Worm (Caenorhabditis elegans) whole organism, L4 larva: ENCODE results near the gene tcl-2.
A peak's percentile ranks its signal among the peaks of the same experiment; 100 is the strongest.

Experiments used
- F37D6.2 ChIP-seq: sonication (generic microtip); optimal IDR thresholded peaks from 2 replicates; lab custom pipeline; 2016; ENCODE audit warnings: mild to moderate bottlenecking, missing genetic modification characterization, missing compliant biosample characterization
- F44E2.7 ChIP-seq: fragments of 200-800 bp; sonication (Bioruptor generic); IDR thresholded peaks from 2 replicates; pipeline ENCODE4 v2.1.2; 2022; ENCODE audit warnings: missing genetic modification characterization, missing compliant biosample characterization
- R02D3.7 ChIP-seq: fragments of 150-350 bp; sonication (generic microtip); optimal IDR thresholded peaks from 3 replicates; lab custom pipeline; 2014; ENCODE audit warnings: missing biosample characterization, missing genetic modification characterization
- T26A8.4 ChIP-seq: fragments of 200-800 bp; sonication (Bioruptor generic); IDR thresholded peaks from 2 replicates; pipeline ENCODE4 v1.3.6; 2022; ENCODE audit warnings: missing genetic modification characterization, missing compliant biosample characterization
- Y105C5A.15 ChIP-seq: fragments of 200-800 bp; sonication (Bioruptor generic); IDR thresholded peaks from 2 replicates; pipeline ENCODE4 v1.3.6; 2022; ENCODE audit warnings: missing genetic modification characterization, missing compliant biosample characterization
- Y5F2A.4 ChIP-seq: fragments of 200-800 bp; sonication (Bioruptor generic); optimal IDR thresholded peaks from 2 replicates; lab custom pipeline; 2018; ENCODE audit warnings: mild to moderate bottlenecking, missing genetic modification characterization, missing compliant biosample characterization
- ZK546.5 ChIP-seq, 2 experiments: sonication (generic microtip); optimal IDR thresholded peaks; 2 replicates each; lab custom pipeline; 2017; ENCODE audit warnings: missing biosample characterization in 2 of 2, missing genetic modification characterization in 2 of 2
- aha-1 ChIP-seq: fragments of 150-350 bp; peaks from one replicate; lab custom pipeline; 2014; ENCODE audit warnings: missing biosample characterization, missing genetic modification characterization
- ama-1 ChIP-seq: fragments of 150-350 bp; optimal IDR thresholded peaks from 2 replicates; lab custom pipeline; 2014; ENCODE audit warnings: inconsistent platforms, mixed read lengths
- arid-1 ChIP-seq: fragments of 200-800 bp; sonication (Bioruptor generic); conservative IDR thresholded peaks from 2 replicates; pipeline ENCODE4 v1.3.6; 2022; ENCODE audit warnings: missing genetic modification reagents, missing genetic modification characterization, missing compliant biosample characterization
- ceh-28 ChIP-seq: fragments of 150-350 bp; optimal IDR thresholded peaks from 2 replicates; lab custom pipeline; 2014; ENCODE audit warnings: missing biosample characterization, missing genetic modification reagents, missing genetic modification characterization
- ceh-62 ChIP-seq: sonication (generic microtip); optimal IDR thresholded peaks from 2 replicates; lab custom pipeline; 2017; ENCODE audit warnings: missing biosample characterization, missing genetic modification characterization
- cey-2 ChIP-seq: sonication (generic microtip); optimal IDR thresholded peaks from 3 replicates; lab custom pipeline; 2017; ENCODE audit warnings: missing genetic modification characterization, mild to moderate bottlenecking, missing compliant biosample characterization, antibody characterized with exemption, borderline replicate concordance; ENCODE audit not compliant: insufficient read depth
- daf-12 ChIP-seq: fragments of 150-350 bp; optimal IDR thresholded peaks from 2 replicates; lab custom pipeline; 2014; ENCODE audit warnings: missing biosample characterization, missing genetic modification reagents, missing genetic modification characterization
- daf-16 ChIP-seq, 3 experiments: sonication (generic microtip); optimal IDR thresholded peaks; 2 replicates each; lab custom pipeline; 2016 to 2017; ENCODE audit warnings: missing genetic modification characterization in 3 of 3, missing genetic modification reagents in 3 of 3, mild to moderate bottlenecking in 2 of 3, missing compliant biosample characterization in 2 of 3, missing biosample characterization in 1 of 3, moderate library complexity in 1 of 3
- daf-19 ChIP-seq: fragments of 200-800 bp; sonication (Bioruptor generic); conservative IDR thresholded peaks from 2 replicates; pipeline ENCODE4 v1.3.6; 2022; ENCODE audit warnings: missing genetic modification characterization, missing compliant biosample characterization
- dmd-6 ChIP-seq: fragments of 200-800 bp; sonication (Bioruptor generic); IDR thresholded peaks from 2 replicates; pipeline ENCODE4 v1.3.6; 2022; ENCODE audit warnings: missing genetic modification reagents, missing genetic modification characterization, missing compliant biosample characterization
- duxl-1 ChIP-seq: sonication (generic microtip); optimal IDR thresholded peaks from 2 replicates; lab custom pipeline; 2016; ENCODE audit warnings: mild to moderate bottlenecking, missing genetic modification characterization, moderate library complexity, missing compliant biosample characterization; ENCODE audit not compliant: poor library complexity
- egl-27 ChIP-seq: sonication (generic microtip); optimal IDR thresholded peaks from 3 replicates; lab custom pipeline; 2017; ENCODE audit warnings: missing biosample characterization, missing genetic modification reagents, missing genetic modification characterization
- egl-43 ChIP-seq: fragments of 200-800 bp; sonication (Bioruptor generic); IDR thresholded peaks from 2 replicates; pipeline ENCODE4 v1.3.6; 2022; ENCODE audit warnings: missing genetic modification reagents, missing genetic modification characterization, missing compliant biosample characterization
- fkh-10 ChIP-seq: fragments of 150-350 bp; optimal IDR thresholded peaks from 2 replicates; lab custom pipeline; 2014; ENCODE audit warnings: missing biosample characterization, missing genetic modification reagents, missing genetic modification characterization
- fos-1 ChIP-seq: fragments of 150-350 bp; optimal IDR thresholded peaks from 2 replicates; lab custom pipeline; 2014; ENCODE audit warnings: missing biosample characterization, missing genetic modification characterization
- gei-8 ChIP-seq: fragments of 200-800 bp; sonication (Bioruptor generic); optimal IDR thresholded peaks from 2 replicates; lab custom pipeline; 2018; ENCODE audit warnings: mild to moderate bottlenecking, missing genetic modification characterization, missing compliant biosample characterization
- hif-1 ChIP-seq, 2 experiments: sonication (generic microtip); optimal IDR thresholded peaks; 2 replicates each; lab custom pipeline; 2016 to 2017; ENCODE audit warnings: missing compliant biosample characterization in 2 of 2, missing genetic modification characterization in 2 of 2, missing genetic modification reagents in 2 of 2, missing genotype in 2 of 2, mild to moderate bottlenecking in 1 of 2
- hlh-11 ChIP-seq: fragments of 200-800 bp; sonication (Bioruptor generic); optimal IDR thresholded peaks from 2 replicates; lab custom pipeline; 2018; ENCODE audit warnings: mild to moderate bottlenecking, missing genetic modification characterization, missing compliant biosample characterization
- lin-13 ChIP-seq: fragments of 150-350 bp; optimal IDR thresholded peaks from 2 replicates; lab custom pipeline; 2014; ENCODE audit warnings: missing biosample characterization, missing genetic modification reagents, missing genetic modification characterization
- lin-15B ChIP-seq: fragments of 150-350 bp; sonication (generic microtip); optimal IDR thresholded peaks from 3 replicates; lab custom pipeline; 2014; ENCODE audit warnings: missing biosample characterization, missing genetic modification characterization
- lir-3 ChIP-seq: sonication (generic microtip); optimal IDR thresholded peaks from 2 replicates; lab custom pipeline; 2016; ENCODE audit warnings: mild to moderate bottlenecking, missing genetic modification characterization, missing compliant biosample characterization
- madf-9 ChIP-seq: fragments of 200-800 bp; sonication (Bioruptor generic); conservative IDR thresholded peaks from 2 replicates; pipeline ENCODE4 v1.3.6; 2022; ENCODE audit warnings: missing genetic modification reagents, missing genetic modification characterization, missing compliant biosample characterization
- mes-2 ChIP-seq: sonication (generic microtip); optimal IDR thresholded peaks from 2 replicates; lab custom pipeline; 2016; ENCODE audit warnings: missing genotype, mild to moderate bottlenecking, missing genetic modification characterization, missing compliant biosample characterization; ENCODE audit not compliant: poor library complexity, severe bottlenecking
- mxl-2 ChIP-seq: fragments of 200-800 bp; sonication (Bioruptor generic); conservative IDR thresholded peaks from 2 replicates; pipeline ENCODE4 v1.3.6; 2022; ENCODE audit warnings: missing genetic modification reagents, missing genetic modification characterization, missing compliant biosample characterization
- mxl-3 ChIP-seq: fragments of 200-800 bp; sonication (Bioruptor generic); optimal IDR thresholded peaks from 2 replicates; lab custom pipeline; 2018; ENCODE audit warnings: mild to moderate bottlenecking, missing genetic modification characterization, missing compliant biosample characterization
- nhr-11 ChIP-seq: fragments of 150-350 bp; optimal IDR thresholded peaks from 2 replicates; lab custom pipeline; 2014; ENCODE audit warnings: missing biosample characterization, missing genetic modification characterization
- nhr-111 ChIP-seq: fragments of 200-800 bp; sonication (Bioruptor generic); optimal IDR thresholded peaks from 2 replicates; lab custom pipeline; 2018; ENCODE audit warnings: mild to moderate bottlenecking, missing genetic modification characterization, missing compliant biosample characterization
- nhr-237 ChIP-seq: sonication (generic microtip); optimal IDR thresholded peaks from 2 replicates; lab custom pipeline; 2017; ENCODE audit warnings: missing biosample characterization, missing genetic modification characterization
- nhr-48 ChIP-seq: sonication (generic microtip); optimal IDR thresholded peaks from 2 replicates; lab custom pipeline; 2016; ENCODE audit warnings: mild to moderate bottlenecking, missing genetic modification characterization, missing compliant biosample characterization
- sdz-12 ChIP-seq: fragments of 200-800 bp; sonication (Bioruptor generic); optimal IDR thresholded peaks from 2 replicates; lab custom pipeline; 2018; ENCODE audit warnings: mild to moderate bottlenecking, missing genetic modification characterization, missing compliant biosample characterization
- set-16 ChIP-seq: fragments of 200-800 bp; sonication (Bioruptor generic); IDR thresholded peaks from 2 replicates; pipeline ENCODE4 v1.3.6; 2022; ENCODE audit warnings: missing genetic modification reagents, missing genetic modification characterization, missing compliant biosample characterization
- skn-1 ChIP-seq: fragments of 150-350 bp; optimal IDR thresholded peaks from 2 replicates; lab custom pipeline; 2014; ENCODE audit warnings: missing biosample characterization, missing genetic modification characterization
- snpc-1.2 ChIP-seq: fragments of 200-800 bp; sonication (Bioruptor generic); IDR thresholded peaks from 2 replicates; pipeline ENCODE4 v1.3.6; 2022; ENCODE audit warnings: missing genetic modification reagents, missing genetic modification characterization, missing compliant biosample characterization
- tra-1 ChIP-seq: fragments of 200-800 bp; sonication (Bioruptor generic); IDR thresholded peaks from 2 replicates; pipeline ENCODE4 v1.3.6; 2022; ENCODE audit warnings: missing genetic modification reagents, missing genetic modification characterization, missing compliant biosample characterization
- unc-130 ChIP-seq: sonication (generic microtip); optimal IDR thresholded peaks from 2 replicates; lab custom pipeline; 2016; ENCODE audit warnings: missing genetic modification reagents, missing genetic modification characterization, missing compliant biosample characterization
- unc-39 ChIP-seq: sonication (generic microtip); optimal IDR thresholded peaks from 2 replicates; lab custom pipeline; 2017; ENCODE audit warnings: missing biosample characterization, missing genetic modification characterization
- unc-62 ChIP-seq, 3 experiments: fragments of 150-350 bp in 1 of 3; sonication (generic microtip); optimal IDR thresholded peaks in 2 of 3; peaks in 1 of 3; 1 replicate in 1 of 3; 2 replicates in 2 of 3; lab custom pipeline; 2014 to 2017; ENCODE audit warnings: missing biosample characterization in 3 of 3, missing genetic modification characterization in 3 of 3, missing genetic modification reagents in 3 of 3, missing genotype in 1 of 3
- vab-7 ChIP-seq: fragments of 200-800 bp; sonication (Bioruptor generic); IDR thresholded peaks from 2 replicates; pipeline ENCODE4 v1.3.6; 2022; ENCODE audit warnings: missing genetic modification reagents, missing genetic modification characterization, missing compliant biosample characterization
- zfp-3 ChIP-seq: fragments of 200-800 bp; sonication (Bioruptor generic); conservative IDR thresholded peaks from 2 replicates; pipeline ENCODE4 v1.3.6; 2022; ENCODE audit warnings: missing genetic modification reagents, missing genetic modification characterization, missing compliant biosample characterization
- zip-2 ChIP-seq: fragments of 150-350 bp; optimal IDR thresholded peaks from 2 replicates; lab custom pipeline; 2014; ENCODE audit warnings: missing biosample characterization, missing genetic modification characterization
- ztf-11 ChIP-seq: fragments of 150-350 bp; optimal IDR thresholded peaks from 2 replicates; lab custom pipeline; 2014; ENCODE audit warnings: missing biosample characterization, missing genetic modification characterization
- ztf-7 ChIP-seq: fragments of 150-350 bp; optimal IDR thresholded peaks from 2 replicates; lab custom pipeline; 2014; ENCODE audit warnings: missing biosample characterization, missing genetic modification characterization

tcl-2 gene

ce11 chrIV:143807-144371, 35.0 kb upstream of the tcl-2 start (continued):
- peak; percentile 64 for TF ChIP-seq hlh-11 (tag; lab: Kevin White, UChicago)
- TF ChIP-seq lin-15B (tag; lab: Kevin White, UChicago), result no peak
- TF ChIP-seq R02D3.7 (tag; lab: Kevin White, UChicago), result no peak
- TF ChIP-seq ztf-7 (tag; lab: Kevin White, UChicago), result peak; percentile 37
- TF ChIP-seq nhr-237 (tag; lab: Kevin White, UChicago), result no peak
- peak; percentile 49 for TF ChIP-seq sdz-12
- no peak for TF ChIP-seq ZK546.5 (tag; optimal IDR thresholded peaks at IDR 0.05; lab: Kevin White, UChicago)
- TF ChIP-seq ceh-62 (tag; lab: Kevin White, UChicago), result no peak
- no peak for TF ChIP-seq egl-27 (tag; lab: Kevin White, UChicago)
- TF ChIP-seq unc-39 (tag; lab: Kevin White, UChicago), result no peak
- TF ChIP-seq duxl-1, result peak; percentile 58
- TF ChIP-seq T26A8.4 (GFP tag; lab: Robert Waterston, UW), result peak; percentile 57; the same call in 1 of the 2 replicates
- TF ChIP-seq Y5F2A.4, result peak; percentile 22
- TF ChIP-seq tra-1, result peak; percentile 77; the same call in 1 of the 2 replicates
- TF ChIP-seq zip-2 (tag; lab: Kevin White, UChicago), result no peak
- TF ChIP-seq mes-2 (tag; lab: Kevin White, UChicago), result peak; percentile 79
- peak; percentile 62 for TF ChIP-seq nhr-11
- TF ChIP-seq skn-1 (tag; lab: Kevin White, UChicago), result no peak
- peak; percentile 86; the same call in 1 of the 2 replicates for TF ChIP-seq Y105C5A.15
- 0 out of 2 replicates have a peak, but pooled peaks have one; percentile 67 for TF ChIP-seq F44E2.7 (GFP tag; lab: Robert Waterston, UW)
- TF ChIP-seq egl-43 (GFP tag; lab: Robert Waterston, UW), result peak; percentile 92
- TF ChIP-seq daf-16 (GFP tag; optimal IDR thresholded peaks at IDR 0.05; lab: Kevin White, UChicago), result peak in 1 of 2 experiments; percentile 73
- TF ChIP-seq daf-16 (tag; optimal IDR thresholded peaks at IDR 0.05; lab: Kevin White, UChicago), result no peak
- TF ChIP-seq arid-1 (GFP tag; lab: Robert Waterston, UW), result peak; percentile 67
- TF ChIP-seq ztf-11, result no peak
- TF ChIP-seq nhr-48, result no peak
- TF ChIP-seq vab-7 (GFP tag; lab: Robert Waterston, UW), result peak; percentile 90
- TF ChIP-seq ama-1 (lab: Kevin White, UChicago), result no peak
- peak; percentile 71 for TF ChIP-seq dmd-6
- peak; percentile 17 for TF ChIP-seq lin-13 (GFP tag; lab: Kevin White, UChicago)
- TF ChIP-seq zfp-3 (GFP tag; lab: Robert Waterston, UW), result no peak; the same call in 1 of the 2 replicates
- peak; percentile 37 for TF ChIP-seq fkh-10 (GFP tag; lab: Kevin White, UChicago)
- TF ChIP-seq mxl-2 (GFP tag; lab: Robert Waterston, UW), result no peak
- TF ChIP-seq unc-130 (GFP tag; lab: Kevin White, UChicago), result peak; percentile 62
- TF ChIP-seq F37D6.2, result peak; percentile 34
- peak; percentile 97 for TF ChIP-seq aha-1 (tag; lab: Kevin White, UChicago)
- TF ChIP-seq madf-9 (GFP tag; lab: Robert Waterston, UW), result peak; percentile 83
- peak; percentile 40 for TF ChIP-seq gei-8 (GFP tag; lab: Kevin White, UChicago)
- peak; percentile 72 for TF ChIP-seq mxl-3
- no peak for TF ChIP-seq ceh-28
- no peak for TF ChIP-seq daf-12 (tag; lab: Kevin White, UChicago)
- TF ChIP-seq lir-3 (tag; lab: Kevin White, UChicago), result peak; percentile 64
- no peak for TF ChIP-seq unc-62 (GFP tag; optimal IDR thresholded peaks at IDR 0.05 in 1 of 2; lab: Kevin White, UChicago)
- TF ChIP-seq unc-62 (tag; optimal IDR thresholded peaks at IDR 0.05; lab: Kevin White, UChicago), result no peak
- peak; percentile 51; the same call in 1 of the 2 replicates for TF ChIP-seq daf-19
- TF ChIP-seq set-16 (GFP tag; lab: Robert Waterston, UW), result peak; percentile 57
- TF ChIP-seq hif-1 (tag; optimal IDR thresholded peaks at IDR 0.05; lab: Kevin White, UChicago), result peak in 1 of 2 experiments; percentile 75
- peak; percentile 84 for TF ChIP-seq snpc-1.2 (GFP tag; lab: Robert Waterston, UW)
- no peak for TF ChIP-seq nhr-111 (GFP tag; lab: Kevin White, UChicago)
- no peak for TF ChIP-seq cey-2 (tag; lab: Kevin White, UChicago)
- TF ChIP-seq fos-1 (tag; lab: Kevin White, UChicago), result no peak
